Fruit fly (Drosophila melanogaster): ENCODE measurements around the gene CG4577.
A peak's percentile ranks its signal among the peaks of the same experiment; 100 is the strongest.

The CG4577 gene

DNA sequence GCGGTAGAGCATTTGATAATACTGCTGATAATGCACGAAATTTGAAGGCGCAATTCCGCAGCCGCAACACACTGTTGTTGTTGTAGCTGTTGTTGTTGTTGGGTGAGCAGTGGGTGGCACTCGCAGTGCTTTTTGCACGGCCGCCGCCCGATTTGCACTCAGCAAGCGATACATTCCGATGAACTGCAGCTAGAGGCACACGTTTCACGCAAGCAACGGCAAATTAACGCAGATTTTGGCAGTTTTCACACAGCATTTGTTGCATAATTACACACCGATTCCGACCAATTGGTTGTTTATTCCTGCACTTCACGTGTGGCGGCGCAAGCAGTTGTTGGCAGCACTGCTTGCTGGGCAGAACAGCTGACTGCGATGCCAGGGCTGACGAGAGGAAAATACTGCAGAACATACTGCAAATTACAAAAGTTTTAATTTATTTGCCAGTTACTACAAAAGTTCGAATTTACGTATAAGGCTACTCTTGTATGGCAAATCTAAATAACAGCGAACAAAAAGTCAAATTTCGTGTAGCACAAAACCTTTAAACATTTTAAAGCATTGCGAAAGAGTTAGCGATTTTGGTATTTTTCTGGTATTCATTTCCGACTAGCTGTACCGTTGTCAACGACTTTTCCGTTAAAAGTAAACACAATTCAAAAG lies 26.3 kb upstream of the CG4577 start, which contains the start of the genes PolrMT and CG14339:
PolrMT (minus strand) TSS at position 345 of the 660 bp plus-strand sequence.
CG14339 (plus strand) TSS at position 512 of the 660 bp plus-strand sequence.
- TF ChIP-seq CG34406 (GFP tag; optimal IDR thresholded peaks at IDR 0.05) (no peak), Blimp-1 (GFP tag; optimal IDR thresholded peaks at IDR 0.05) (no peak), dsx (GFP tag; optimal IDR thresholded peaks at IDR 0.05; ENCODE audit: poor library complexity, severe bottlenecking) (no peak), CG4318 (GFP tag; optimal IDR thresholded peaks at IDR 0.05) (no peak), spab (GFP tag; optimal IDR thresholded peaks at IDR 0.05) (no peak), Sox14 (GFP tag; optimal IDR thresholded peaks at IDR 0.05) (no peak), CG6808 (GFP tag; optimal IDR thresholded peaks at IDR 0.05) (no peak), CG6854 (GFP tag; optimal IDR thresholded peaks at IDR 0.05) (no peak), svp (GFP tag) (no peak), CG3032 (tag; optimal IDR thresholded peaks at IDR 0.05) (peak; percentile 1), Hr4 (GFP tag; optimal IDR thresholded peaks at IDR 0.05) (no peak), CG6792 (GFP tag; optimal IDR thresholded peaks at IDR 0.05) (no peak), salr (GFP tag; optimal IDR thresholded peaks at IDR 0.05) (no peak), OdsH (GFP tag; optimal IDR thresholded peaks at IDR 0.05) (no peak), CG31627 (GFP tag; optimal IDR thresholded peaks at IDR 0.05) (peak; percentile 13), CG8119 (GFP tag; IDR thresholded peaks at IDR 0.05) (no peak), CG8319 (GFP tag; optimal IDR thresholded peaks at IDR 0.05) (no peak), CG11294 (GFP tag; IDR thresholded peaks at IDR 0.05) (no peak), Eip75B (GFP tag; optimal IDR thresholded peaks at IDR 0.05) (no peak), net (GFP tag; optimal IDR thresholded peaks at IDR 0.05) (no peak), CG15336 (GFP tag; IDR thresholded peaks at IDR 0.05) (no peak), CG3919 (GFP tag; optimal IDR thresholded peaks at IDR 0.05) (no peak), CG11762 (GFP tag; optimal IDR thresholded peaks at IDR 0.05; ENCODE audit: insufficient read depth) (no peak), Ets96B (tag; optimal IDR thresholded peaks at IDR 0.05) (no peak), CG8632 (GFP tag; optimal IDR thresholded peaks at IDR 0.05) (no peak), vri (GFP tag; optimal IDR thresholded peaks at IDR 0.05) (peak; percentile 85), ss (GFP tag; optimal IDR thresholded peaks at IDR 0.05) (no peak), esn (GFP tag; optimal IDR thresholded peaks at IDR 0.05) (peak; percentile 47), CG16779 (tag; optimal IDR thresholded peaks at IDR 0.05) (no peak), topi (GFP tag; optimal IDR thresholded peaks at IDR 0.05) (no peak), CG10669 (GFP tag; optimal IDR thresholded peaks at IDR 0.05) (no peak), cyc (GFP tag; optimal IDR thresholded peaks at IDR 0.05) (no peak), Hr39 (GFP tag; optimal IDR thresholded peaks at IDR 0.05) (peak; percentile 0), CG1621 (tag; optimal IDR thresholded peaks at IDR 0.05) (no peak), dac (GFP tag; optimal IDR thresholded peaks at IDR 0.05) (no peak), Hr38 (GFP tag; optimal IDR thresholded peaks at IDR 0.05) (no peak), Eip78C (GFP tag) (no peak), fkh (GFP tag; optimal IDR thresholded peaks at IDR 0.05) (peak; percentile 64), CG7368 (GFP tag; optimal IDR thresholded peaks at IDR 0.05) (no peak)

DNA sequence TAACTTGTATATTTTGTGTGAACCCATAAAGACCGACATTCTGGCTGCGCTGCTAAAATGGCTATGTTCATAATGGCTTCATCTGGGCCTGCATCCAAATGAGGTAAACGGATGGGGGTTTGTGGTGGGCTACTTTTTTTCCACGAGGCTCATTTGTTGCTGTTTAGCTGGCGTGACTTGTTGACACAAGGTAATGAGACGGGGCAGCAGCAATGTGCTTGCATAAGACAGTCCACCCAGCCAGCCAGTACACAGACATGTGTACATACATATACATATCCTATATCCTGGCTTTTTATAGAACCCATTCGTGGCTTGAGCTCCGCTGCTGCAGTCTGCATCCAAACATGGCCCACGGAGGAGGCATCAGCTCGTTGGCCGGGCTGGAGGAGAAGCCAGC lies 21.9 kb upstream of the CG4577 start, which contains the start of gene CG14340:
CG14340 (plus strand) TSS at position 301 of the 400 bp plus-strand sequence.
- TF ChIP-seq CG10631 (GFP tag; optimal IDR thresholded peaks at IDR 0.05) (no peak), Eip78C (GFP tag) (no peak), OdsH (GFP tag; optimal IDR thresholded peaks at IDR 0.05) (no peak), Hr39 (GFP tag; optimal IDR thresholded peaks at IDR 0.05) (no peak), Eip93F (GFP tag; optimal IDR thresholded peaks at IDR 0.05) (no peak), vri (GFP tag; optimal IDR thresholded peaks at IDR 0.05) (no peak), CG11902 (GFP tag; optimal IDR thresholded peaks at IDR 0.05) (no peak), CG6163 (GFP tag; IDR thresholded peaks at IDR 0.05) (no peak)
